Fruit fly (Drosophila melanogaster) whole organism, prepupa: ENCODE data around the gene CG15023.
A peak's percentile ranks its signal among the peaks of the same experiment; 100 is the strongest.

Experiments used
- CG11762 ChIP-seq: fragments of 200-800 bp; sonication (Bioruptor generic); optimal IDR thresholded peaks from 3 replicates; lab custom pipeline; 2016; ENCODE audit warnings: missing biosample characterization, missing genetic modification characterization; ENCODE audit not compliant: insufficient read depth
- CG15336 ChIP-seq: fragments of 200-800 bp; sonication (Bioruptor generic); IDR thresholded peaks from 2 replicates; pipeline ENCODE4 v1.3.6; 2022; ENCODE audit warnings: missing biosample characterization, missing genetic modification characterization
- CG3032 ChIP-seq: fragments of 200-800 bp; optimal IDR thresholded peaks from 2 replicates; lab custom pipeline; 2019; ENCODE audit warnings: missing biosample characterization, mild to moderate bottlenecking, missing genetic modification characterization, moderate library complexity
- CG32006 ChIP-seq: fragments of 200-800 bp; sonication (Bioruptor generic); optimal IDR thresholded peaks from 3 replicates; lab custom pipeline; 2017; ENCODE audit warnings: missing biosample characterization, mild to moderate bottlenecking, missing genetic modification characterization
- CG34406 ChIP-seq: fragments of 200-800 bp; sonication (Bioruptor generic); optimal IDR thresholded peaks from 3 replicates; lab custom pipeline; 2016; ENCODE audit warnings: missing biosample characterization, missing genetic modification characterization
- CG4318 ChIP-seq: fragments of 200-800 bp; sonication (Bioruptor generic); optimal IDR thresholded peaks from 3 replicates; lab custom pipeline; 2017; ENCODE audit warnings: missing biosample characterization, mild to moderate bottlenecking, missing genetic modification characterization
- CG6163 ChIP-seq: fragments of 200-800 bp; sonication (Bioruptor generic); IDR thresholded peaks from 3 replicates; pipeline ENCODE4 v1.3.6; 2022; ENCODE audit warnings: missing biosample characterization, missing genetic modification characterization
- CG6276 ChIP-seq: fragments of 200-800 bp; sonication (Bioruptor generic); optimal IDR thresholded peaks from 2 replicates; lab custom pipeline; 2017; ENCODE audit warnings: missing biosample characterization, mild to moderate bottlenecking, missing genetic modification characterization
- CG6792 ChIP-seq: fragments of 200-800 bp; sonication (Bioruptor generic); optimal IDR thresholded peaks from 3 replicates; lab custom pipeline; 2016; ENCODE audit warnings: missing biosample characterization, missing genetic modification characterization
- CG7368 ChIP-seq: fragments of 200-800 bp; sonication (Bioruptor generic); optimal IDR thresholded peaks from 3 replicates; lab custom pipeline; 2016; ENCODE audit warnings: missing biosample characterization, missing genetic modification characterization
- CG8119 ChIP-seq: fragments of 200-800 bp; sonication (Bioruptor generic); IDR thresholded peaks from 3 replicates; pipeline ENCODE4 v1.3.6; 2022; ENCODE audit warnings: missing biosample characterization, missing genetic modification characterization
- CG8632 ChIP-seq: fragments of 200-800 bp; sonication (Bioruptor generic); optimal IDR thresholded peaks from 3 replicates; lab custom pipeline; 2016; ENCODE audit warnings: missing biosample characterization, missing genetic modification characterization
- CG9139 ChIP-seq: fragments of 200-800 bp; sonication (Bioruptor generic); optimal IDR thresholded peaks from 3 replicates; lab custom pipeline; 2017; ENCODE audit warnings: missing biosample characterization, mild to moderate bottlenecking, missing genetic modification characterization
- Eip78C ChIP-seq: fragments of 200-800 bp; sonication (Bioruptor generic); peaks from one replicate; lab custom pipeline; 2016; ENCODE audit warnings: missing biosample characterization, missing genetic modification characterization
- Eip93F ChIP-seq: fragments of 200-800 bp; sonication (Bioruptor generic); optimal IDR thresholded peaks from 2 replicates; lab custom pipeline; 2016; ENCODE audit warnings: missing biosample characterization, mild to moderate bottlenecking, missing genetic modification characterization
- Ets21C ChIP-seq: fragments of 200-800 bp; sonication (Bioruptor generic); optimal IDR thresholded peaks from 3 replicates; lab custom pipeline; 2016; ENCODE audit warnings: missing biosample characterization, missing genetic modification characterization
- Ets96B ChIP-seq: fragments of 200-800 bp; optimal IDR thresholded peaks from 2 replicates; lab custom pipeline; 2019; ENCODE audit warnings: missing biosample characterization, mild to moderate bottlenecking, missing genetic modification characterization, moderate library complexity
- Hr39 ChIP-seq: fragments of 200-800 bp; sonication (Bioruptor generic); optimal IDR thresholded peaks from 2 replicates; lab custom pipeline; 2016; ENCODE audit warnings: missing biosample characterization, missing genetic modification characterization
- Hr4 ChIP-seq: fragments of 200-800 bp; sonication (Bioruptor generic); optimal IDR thresholded peaks from 3 replicates; lab custom pipeline; 2016; ENCODE audit warnings: missing biosample characterization, missing genetic modification characterization
- OdsH ChIP-seq: fragments of 200-800 bp; sonication (Bioruptor generic); optimal IDR thresholded peaks from 3 replicates; lab custom pipeline; 2016; ENCODE audit warnings: missing biosample characterization, missing genetic modification characterization
- Smox ChIP-seq: fragments of 200-800 bp; sonication (Bioruptor generic); optimal IDR thresholded peaks from 3 replicates; lab custom pipeline; 2016; ENCODE audit warnings: missing biosample characterization, missing genetic modification characterization
- achi ChIP-seq: fragments of 200-800 bp; sonication (Bioruptor generic); optimal IDR thresholded peaks from 3 replicates; lab custom pipeline; 2016; ENCODE audit warnings: missing biosample characterization, missing genetic modification characterization
- acj6 ChIP-seq: fragments of 200-800 bp; sonication (Bioruptor generic); optimal IDR thresholded peaks from 3 replicates; lab custom pipeline; 2016; ENCODE audit warnings: missing biosample characterization, missing genetic modification characterization
- cyc ChIP-seq: fragments of 200-800 bp; sonication (Bioruptor generic); optimal IDR thresholded peaks from 3 replicates; lab custom pipeline; 2016; ENCODE audit warnings: missing biosample characterization, missing genetic modification characterization
- dac ChIP-seq: fragments of 200-800 bp; sonication (Bioruptor generic); optimal IDR thresholded peaks from 2 replicates; lab custom pipeline; 2017; ENCODE audit warnings: missing biosample characterization, mild to moderate bottlenecking, missing genetic modification characterization
- dsx ChIP-seq: fragments of 200-800 bp; optimal IDR thresholded peaks from 3 replicates; lab custom pipeline; 2019; ENCODE audit warnings: missing biosample characterization, mild to moderate bottlenecking, missing genetic modification characterization, moderate library complexity; ENCODE audit not compliant: poor library complexity, severe bottlenecking
- fkh ChIP-seq: fragments of 200-800 bp; sonication (Bioruptor generic); optimal IDR thresholded peaks from 3 replicates; lab custom pipeline; 2017; ENCODE audit warnings: missing biosample characterization, mild to moderate bottlenecking, missing genetic modification characterization, moderate library complexity
- net ChIP-seq: fragments of 200-800 bp; sonication (Bioruptor generic); optimal IDR thresholded peaks from 3 replicates; lab custom pipeline; 2016; ENCODE audit warnings: missing biosample characterization, missing genetic modification characterization
- salr ChIP-seq, 2 experiments: fragments of 200-800 bp; sonication (Bioruptor generic); optimal IDR thresholded peaks; 3 replicates each; lab custom pipeline; 2016 to 2018; ENCODE audit warnings: missing biosample characterization in 2 of 2, missing genetic modification characterization in 2 of 2, mild to moderate bottlenecking in 1 of 2
- spab ChIP-seq: fragments of 200-800 bp; sonication (Bioruptor generic); optimal IDR thresholded peaks from 2 replicates; lab custom pipeline; 2017; ENCODE audit warnings: missing biosample characterization, mild to moderate bottlenecking, missing genetic modification characterization, missing genetic modification reagents
- svp ChIP-seq: fragments of 200-800 bp; sonication (Bioruptor generic); peaks from one replicate; lab custom pipeline; 2016; ENCODE audit warnings: missing biosample characterization, missing genetic modification characterization
- topi ChIP-seq: fragments of 200-800 bp; sonication (Bioruptor generic); optimal IDR thresholded peaks from 3 replicates; lab custom pipeline; 2016; ENCODE audit warnings: missing biosample characterization, missing genetic modification characterization
- vri ChIP-seq: fragments of 200-800 bp; sonication (Bioruptor generic); optimal IDR thresholded peaks from 3 replicates; lab custom pipeline; 2016; ENCODE audit warnings: missing biosample characterization, mild to moderate bottlenecking, missing genetic modification characterization

Gene CG15023

DNA sequence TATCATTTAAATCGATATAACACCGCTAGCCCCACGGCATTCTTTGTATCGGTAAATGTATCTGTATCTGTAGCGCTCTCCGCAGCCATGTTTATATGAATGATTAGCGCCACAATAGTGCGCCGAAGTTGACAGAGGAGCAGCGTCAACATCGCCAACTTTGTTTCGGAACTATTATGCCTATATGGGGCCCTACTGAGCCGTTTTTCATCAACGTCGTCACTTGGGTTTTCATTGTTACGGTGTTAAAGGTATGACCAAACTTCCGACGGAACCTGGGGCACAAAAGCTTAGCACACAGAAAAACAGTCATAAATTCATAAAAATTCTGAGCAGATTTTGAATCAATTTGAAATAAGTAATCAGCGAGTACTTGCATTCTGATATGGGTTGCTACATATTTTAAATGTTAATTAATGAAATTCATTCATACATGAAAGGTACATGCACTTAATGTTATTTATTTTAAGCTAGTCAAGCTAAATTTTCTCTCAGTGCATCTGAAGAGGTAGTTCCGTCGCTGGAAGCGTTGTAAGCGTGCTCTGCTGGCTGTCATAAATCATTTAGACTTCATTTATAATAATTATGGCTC, at the start of gene CG15023:
CG15023 (minus strand) TSS at position 51 of the 592 bp plus-strand sequence.
- TF ChIP-seq CG8632 (GFP tag; lab: Kevin White, UChicago), result no peak
- peak; percentile 61 for TF ChIP-seq Eip78C (GFP tag; lab: Kevin White, UChicago)

DNA sequence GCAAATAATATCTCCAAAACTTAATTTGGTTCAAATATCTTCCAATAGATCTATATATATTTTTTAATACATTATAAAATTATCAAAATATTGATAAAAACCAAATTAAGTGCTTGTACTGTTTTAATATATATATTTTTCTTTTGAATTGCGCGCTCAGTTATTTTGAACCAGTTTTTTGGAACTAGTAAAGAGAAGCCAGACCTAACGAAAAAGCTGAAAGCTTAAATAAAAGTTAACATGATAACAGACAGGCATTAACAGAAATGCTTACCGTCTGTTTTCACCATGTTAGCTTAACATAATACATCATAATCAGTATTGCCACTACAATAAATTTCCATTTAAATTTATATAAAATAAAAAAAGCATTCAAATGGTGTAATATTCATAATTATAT, 49.0 kb upstream of the CG15023 start:
- TF ChIP-seq CG11762 (GFP tag; lab: Kevin White, UChicago) (no peak), CG7368 (GFP tag; lab: Kevin White, UChicago) (no peak), Smox (GFP tag; lab: Kevin White, UChicago) (no peak), dsx (GFP tag; lab: Kevin White, UChicago) (no peak), CG6276 (GFP tag; lab: Kevin White, UChicago) (no peak), Eip78C (GFP tag; lab: Kevin White, UChicago) (peak; percentile 21), CG34406 (GFP tag; lab: Kevin White, UChicago) (no peak)

DNA sequence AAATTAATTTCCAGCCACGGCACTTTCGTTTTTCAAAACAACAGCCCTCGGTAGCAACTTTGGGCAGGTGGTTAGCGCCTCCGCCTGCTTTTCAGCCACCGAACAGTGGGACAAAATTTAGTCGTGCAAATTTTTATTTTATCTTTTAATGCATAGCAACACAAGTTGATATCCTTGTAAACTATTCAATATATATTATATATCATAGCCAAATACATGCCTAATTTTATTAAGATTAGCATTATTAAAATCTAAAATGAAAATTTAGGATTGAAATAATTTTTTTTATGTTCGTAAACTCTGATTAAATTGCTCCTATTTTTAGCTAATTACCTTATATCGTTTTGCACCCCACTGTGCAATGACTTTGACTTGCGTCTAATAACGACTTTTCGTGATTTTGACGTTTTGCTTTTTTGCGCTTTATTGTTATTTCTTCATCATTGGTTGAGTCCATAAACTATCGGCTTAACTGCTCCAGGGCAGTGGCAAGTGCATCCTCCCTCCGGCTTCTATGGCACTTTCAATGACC, 47.7 kb upstream of the CG15023 start:
- TF ChIP-seq vri (GFP tag; lab: Kevin White, UChicago), result no peak
- peak; percentile 2 for TF ChIP-seq CG8632 (GFP tag; lab: Kevin White, UChicago)
- peak; percentile 77 for TF ChIP-seq CG15336 (GFP tag; lab: Robert Waterston, UW)
- no peak for TF ChIP-seq CG9139 (GFP tag; lab: Kevin White, UChicago)
- TF ChIP-seq CG6163 (GFP tag; lab: Robert Waterston, UW), result no peak
- TF ChIP-seq CG34406 (GFP tag; lab: Kevin White, UChicago), result peak; percentile 2
- no peak for TF ChIP-seq Eip93F
- no peak for TF ChIP-seq dac (GFP tag; lab: Kevin White, UChicago)
- peak; percentile 14 for TF ChIP-seq svp (GFP tag; lab: Kevin White, UChicago)
- peak in 1 of 2 experiments; percentile 10 for TF ChIP-seq salr (GFP tag; optimal IDR thresholded peaks at IDR 0.05; lab: Kevin White, UChicago)
- peak; percentile 61 for TF ChIP-seq CG4318
- TF ChIP-seq CG8119 (GFP tag; lab: Robert Waterston, UW), result peak; percentile 83
- peak; percentile 13 for TF ChIP-seq OdsH (GFP tag; lab: Kevin White, UChicago)
- TF ChIP-seq Hr4 (GFP tag; lab: Kevin White, UChicago), result peak; percentile 66
- peak; percentile 77 for TF ChIP-seq Eip78C (GFP tag; lab: Kevin White, UChicago)
- peak; percentile 10 for TF ChIP-seq net (GFP tag; lab: Kevin White, UChicago)
- no peak for TF ChIP-seq CG6792 (GFP tag; lab: Kevin White, UChicago)
- no peak for TF ChIP-seq Hr39 (GFP tag; lab: Kevin White, UChicago)
- peak; percentile 73 for TF ChIP-seq CG32006 (GFP tag; lab: Kevin White, UChicago)
- no peak for TF ChIP-seq acj6 (GFP tag; lab: Kevin White, UChicago)
- peak; percentile 10 for TF ChIP-seq achi

DNA sequence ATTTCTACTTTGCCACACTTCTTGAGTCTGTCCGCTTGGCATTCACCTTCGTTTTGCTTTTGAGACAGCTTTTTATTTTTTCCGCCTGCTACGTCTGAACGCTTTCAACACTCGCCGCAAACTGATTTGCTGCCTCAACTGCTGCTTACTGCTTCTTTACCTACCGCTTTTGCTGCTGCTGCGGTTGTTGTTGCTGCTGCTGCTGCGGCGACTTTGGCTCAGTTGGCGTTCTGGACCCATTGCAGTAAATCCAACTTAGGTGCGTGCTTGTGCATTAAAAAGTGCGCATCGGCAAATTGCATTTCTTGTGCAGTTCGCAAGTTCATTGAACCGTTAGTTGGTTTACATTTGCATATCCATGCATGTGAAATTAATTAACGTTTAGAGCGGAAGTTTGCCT, 47.0 kb upstream of the CG15023 start, which contains the start of gene NT1:
NT1 (minus strand) TSS at position 127 of the 400 bp plus-strand sequence.
- no peak for TF ChIP-seq svp (GFP tag; lab: Kevin White, UChicago)
- TF ChIP-seq cyc (GFP tag; lab: Kevin White, UChicago), result no peak
- TF ChIP-seq Eip93F, result no peak
- no peak for TF ChIP-seq CG34406 (GFP tag; lab: Kevin White, UChicago)
- no peak for TF ChIP-seq fkh (GFP tag; lab: Kevin White, UChicago)
- no peak for TF ChIP-seq CG3032 (tag; lab: Kevin White, UChicago)
- TF ChIP-seq Ets96B, result no peak
- no peak for TF ChIP-seq topi (GFP tag; lab: Kevin White, UChicago)
- no peak for TF ChIP-seq Hr39 (GFP tag; lab: Kevin White, UChicago)
- no peak for TF ChIP-seq CG15336 (GFP tag; lab: Robert Waterston, UW)
- TF ChIP-seq achi, result no peak
- TF ChIP-seq vri (GFP tag; lab: Kevin White, UChicago), result no peak
- no peak for TF ChIP-seq CG11762 (GFP tag; lab: Kevin White, UChicago)
- no peak for TF ChIP-seq Ets21C (GFP tag; lab: Kevin White, UChicago)
- no peak for TF ChIP-seq salr (GFP tag; optimal IDR thresholded peaks at IDR 0.05; lab: Kevin White, UChicago)
- no peak for TF ChIP-seq spab (GFP tag; lab: Kevin White, UChicago)
